Worm (Caenorhabditis elegans) whole organism, young adult: ENCODE measurements around the gene Y50E8A.5.

Source experiments
- B0035.1 ChIP-seq: sonication (generic microtip); optimal IDR thresholded peaks from 2 replicates; lab custom pipeline; 2016; ENCODE audit warnings: missing genetic modification characterization, mild to moderate bottlenecking, missing compliant biosample characterization, missing genotype, missing genetic modification reagents
- B0336.3 ChIP-seq: fragments of 200-800 bp; sonication (Bioruptor generic); IDR thresholded peaks from 2 replicates; pipeline ENCODE4 v1.3.6; 2022; ENCODE audit warnings: missing genetic modification characterization, missing compliant biosample characterization
- D2030.7 ChIP-seq: fragments of 200-800 bp; sonication (Bioruptor generic); IDR thresholded peaks from 2 replicates; pipeline ENCODE4 v1.3.6; 2022; ENCODE audit warnings: missing genetic modification reagents, missing genetic modification characterization, missing compliant biosample characterization
- F10E7.11 ChIP-seq: sonication (generic microtip); optimal IDR thresholded peaks from 2 replicates; lab custom pipeline; 2017; ENCODE audit warnings: mild to moderate bottlenecking, missing genetic modification characterization, moderate library complexity, missing compliant biosample characterization
- F39B2.1 ChIP-seq: fragments of 200-800 bp; sonication (Bioruptor generic); IDR thresholded peaks from 2 replicates; pipeline ENCODE4 v1.3.6; 2022; ENCODE audit warnings: missing genetic modification reagents, missing genetic modification characterization, missing compliant biosample characterization
- F57C9.4 ChIP-seq: sonication (generic microtip); optimal IDR thresholded peaks from 2 replicates; lab custom pipeline; 2017; ENCODE audit warnings: mild to moderate bottlenecking, missing genetic modification characterization, missing compliant biosample characterization
- K11D2.4 ChIP-seq: fragments of 200-800 bp; sonication (Bioruptor generic); IDR thresholded peaks from 2 replicates; pipeline ENCODE4 v1.3.6; 2022; ENCODE audit warnings: missing genetic modification reagents, missing genetic modification characterization, missing compliant biosample characterization
- T07F8.4 ChIP-seq: sonication (generic microtip); optimal IDR thresholded peaks from 2 replicates; lab custom pipeline; 2016; ENCODE audit warnings: mild to moderate bottlenecking, missing genetic modification characterization, moderate library complexity, missing compliant biosample characterization
- Y53F4B.3 ChIP-seq: fragments of 200-800 bp; sonication (Bioruptor generic); IDR thresholded peaks from 2 replicates; pipeline ENCODE4 v1.3.6; 2022; ENCODE audit warnings: missing genetic modification reagents, missing genetic modification characterization, missing compliant biosample characterization
- Y53G8AR.9 ChIP-seq: fragments of 200-800 bp; sonication (Bioruptor generic); conservative IDR thresholded peaks from 2 replicates; pipeline ENCODE4 v1.3.6; 2022; ENCODE audit warnings: missing genetic modification reagents, missing genetic modification characterization, missing compliant biosample characterization
- Y79H2A.3 ChIP-seq: fragments of 200-800 bp; sonication (Bioruptor generic); conservative IDR thresholded peaks from 2 replicates; pipeline ENCODE4 v1.3.6; 2022; ENCODE audit warnings: missing genetic modification reagents, missing genetic modification characterization, missing compliant biosample characterization
- ZK185.1 ChIP-seq: sonication (generic microtip); optimal IDR thresholded peaks from 2 replicates; lab custom pipeline; 2016; ENCODE audit warnings: mild to moderate bottlenecking, missing genetic modification characterization, missing compliant biosample characterization; ENCODE audit not compliant: poor library complexity, severe bottlenecking
- ama-1 ChIP-seq, 3 experiments: fragments of 150-350 bp in 1 of 3; sonication (generic microtip) in 2 of 3; optimal IDR thresholded peaks; 2 replicates each; lab custom pipeline; 2014 to 2018; ENCODE audit warnings: missing biosample characterization in 2 of 3, missing genetic modification characterization in 2 of 3, missing genetic modification reagents in 2 of 3
- aptf-2 ChIP-seq: fragments of 200-800 bp; sonication (Bioruptor generic); conservative IDR thresholded peaks from 2 replicates; pipeline ENCODE4 v1.3.6; 2022; ENCODE audit warnings: missing genetic modification reagents, missing genetic modification characterization, missing compliant biosample characterization
- atf-7 ChIP-seq: sonication (generic microtip); optimal IDR thresholded peaks from 2 replicates; lab custom pipeline; 2017; ENCODE audit warnings: mild to moderate bottlenecking, missing genetic modification characterization, missing compliant biosample characterization
- athp-1 ChIP-seq: sonication (generic microtip); optimal IDR thresholded peaks from 2 replicates; lab custom pipeline; 2017; ENCODE audit warnings: mild to moderate bottlenecking, missing genetic modification characterization, missing compliant biosample characterization
- bed-2 ChIP-seq: fragments of 200-800 bp; sonication (Bioruptor generic); IDR thresholded peaks from 2 replicates; pipeline ENCODE4 v1.3.6; 2022; ENCODE audit warnings: missing genetic modification reagents, missing genetic modification characterization, missing compliant biosample characterization
- cebp-1 ChIP-seq, 2 experiments: fragments of 200-800 bp in 1 of 2; sonication (Bioruptor generic) in 1 of 2; sonication (generic microtip) in 1 of 2; IDR thresholded peaks in 1 of 2; optimal IDR thresholded peaks in 1 of 2; 2 replicates each; pipeline versions ENCODE4 v1.3.6 to Lab custom; 2017 to 2022; ENCODE audit warnings: missing compliant biosample characterization in 2 of 2, missing genetic modification characterization in 2 of 2, mild to moderate bottlenecking in 1 of 2, missing genetic modification reagents in 1 of 2, moderate library complexity in 1 of 2
- ceh-100 ChIP-seq: fragments of 200-800 bp; sonication (Bioruptor generic); IDR thresholded peaks from 2 replicates; pipeline ENCODE4 v1.3.6; 2022; ENCODE audit warnings: missing genetic modification reagents, missing genetic modification characterization, missing compliant biosample characterization
- ceh-40 ChIP-seq: fragments of 200-800 bp; sonication (Bioruptor generic); IDR thresholded peaks from 2 replicates; pipeline ENCODE4 v1.3.6; 2022; ENCODE audit warnings: missing genetic modification characterization, missing compliant biosample characterization
- ceh-58 ChIP-seq: fragments of 200-800 bp; sonication (Bioruptor generic); IDR thresholded peaks from 2 replicates; pipeline ENCODE4 v1.3.6; 2022; ENCODE audit warnings: missing genetic modification characterization, missing compliant biosample characterization
- ceh-91 ChIP-seq: fragments of 200-800 bp; sonication (Bioruptor generic); IDR thresholded peaks from 2 replicates; pipeline ENCODE4 v1.3.6; 2022; ENCODE audit warnings: missing genetic modification reagents, missing genetic modification characterization, missing compliant biosample characterization
- dox-1 ChIP-seq: fragments of 200-800 bp; sonication (Bioruptor generic); IDR thresholded peaks from 2 replicates; pipeline ENCODE4 v1.3.6; 2022; ENCODE audit warnings: missing genetic modification reagents, missing genetic modification characterization, missing compliant biosample characterization
- dpff-1 ChIP-seq: sonication (generic microtip); optimal IDR thresholded peaks from 2 replicates; lab custom pipeline; 2017; ENCODE audit warnings: mild to moderate bottlenecking, missing genetic modification characterization, missing compliant biosample characterization
- hlh-26 ChIP-seq: fragments of 200-800 bp; sonication (Bioruptor generic); conservative IDR thresholded peaks from 2 replicates; pipeline ENCODE4 v1.3.6; 2022; ENCODE audit warnings: missing genetic modification reagents, missing genetic modification characterization, missing compliant biosample characterization
- hmg-1.2 ChIP-seq: fragments of 200-800 bp; sonication (Bioruptor generic); IDR thresholded peaks from 2 replicates; pipeline ENCODE4 v1.3.6; 2022; ENCODE audit warnings: missing genetic modification reagents, missing genetic modification characterization, missing compliant biosample characterization
- hmg-20 ChIP-seq: fragments of 200-800 bp; sonication (Bioruptor generic); IDR thresholded peaks from 2 replicates; pipeline ENCODE4 v1.3.6; 2022; ENCODE audit warnings: missing genetic modification reagents, missing genetic modification characterization, missing compliant biosample characterization
- hsf-1 ChIP-seq: fragments of 200-800 bp; sonication (Bioruptor generic); IDR thresholded peaks from 2 replicates; pipeline ENCODE4 v1.3.6; 2022; ENCODE audit warnings: missing genetic modification reagents, missing genetic modification characterization, missing compliant biosample characterization
- let-526 ChIP-seq: fragments of 200-800 bp; sonication (Bioruptor generic); IDR thresholded peaks from 2 replicates; pipeline ENCODE4 v1.3.6; 2022; ENCODE audit warnings: missing genetic modification reagents, missing genetic modification characterization, missing compliant biosample characterization
- let-607 ChIP-seq, 2 experiments: fragments of 200-800 bp in 1 of 2; sonication (Bioruptor generic) in 1 of 2; sonication (generic microtip) in 1 of 2; optimal IDR thresholded peaks; 2 replicates each; lab custom pipeline; 2016 to 2018; ENCODE audit warnings: mild to moderate bottlenecking in 2 of 2, missing compliant biosample characterization in 2 of 2, missing genetic modification characterization in 2 of 2, moderate library complexity in 2 of 2, missing genotype in 1 of 2
- lsy-27 ChIP-seq: sonication (generic microtip); optimal IDR thresholded peaks from 2 replicates; lab custom pipeline; 2017; ENCODE audit warnings: missing genetic modification characterization, mild to moderate bottlenecking, missing compliant biosample characterization, antibody characterized with exemption, missing genotype, borderline replicate concordance; ENCODE audit not compliant: insufficient read depth
- madf-6 ChIP-seq: fragments of 200-800 bp; sonication (Bioruptor generic); IDR thresholded peaks from 2 replicates; pipeline ENCODE4 v1.3.6; 2022; ENCODE audit warnings: missing genetic modification reagents, missing genetic modification characterization, missing compliant biosample characterization
- mcd-1 ChIP-seq: fragments of 200-800 bp; sonication (Bioruptor generic); IDR thresholded peaks from 2 replicates; pipeline ENCODE4 v1.3.6; 2022; ENCODE audit warnings: missing genetic modification reagents, missing genetic modification characterization, missing compliant biosample characterization
- nfya-1 ChIP-seq: sonication (generic microtip); optimal IDR thresholded peaks from 2 replicates; lab custom pipeline; 2017; ENCODE audit warnings: antibody characterized with exemption, missing compliant biosample characterization, missing genetic modification characterization, borderline replicate concordance; ENCODE audit not compliant: insufficient read depth
- nfyb-1 ChIP-seq: fragments of 200-800 bp; sonication (Bioruptor generic); IDR thresholded peaks from 2 replicates; pipeline ENCODE4 v1.3.6; 2022; ENCODE audit warnings: missing genetic modification reagents, missing genetic modification characterization, missing compliant biosample characterization
- nhr-120 ChIP-seq: fragments of 200-800 bp; sonication (Bioruptor generic); IDR thresholded peaks from 2 replicates; pipeline ENCODE4 v1.3.6; 2022; ENCODE audit warnings: missing genetic modification characterization, missing compliant biosample characterization
- pha-4 ChIP-seq: fragments of 150-350 bp; sonication (generic microtip); optimal IDR thresholded peaks from 2 replicates; lab custom pipeline; 2014; ENCODE audit warnings: missing biosample characterization, missing genetic modification reagents, missing genetic modification characterization
- rpc-1 ChIP-seq, 2 experiments: fragments of 150-350 bp in 1 of 2; sonication (generic microtip) in 1 of 2; optimal IDR thresholded peaks; 2 replicates each; lab custom pipeline; 2014 to 2018; ENCODE audit warnings: missing biosample characterization in 1 of 2, missing genetic modification characterization in 1 of 2, missing genetic modification reagents in 1 of 2, missing genotype in 1 of 2
- snpc-3.4 ChIP-seq: sonication (generic microtip); optimal IDR thresholded peaks from 2 replicates; lab custom pipeline; 2017; ENCODE audit warnings: missing genetic modification characterization, mild to moderate bottlenecking, missing compliant biosample characterization, antibody characterized with exemption, moderate library complexity, missing genotype, missing genetic modification reagents
- unc-130 ChIP-seq: sonication (generic microtip); optimal IDR thresholded peaks from 2 replicates; lab custom pipeline; 2016; ENCODE audit warnings: missing genetic modification reagents, missing genetic modification characterization, missing compliant biosample characterization
- zim-3 ChIP-seq: sonication (generic microtip); optimal IDR thresholded peaks from 2 replicates; lab custom pipeline; 2017; ENCODE audit warnings: mild to moderate bottlenecking, missing genetic modification characterization, moderate library complexity, missing compliant biosample characterization
- ztf-22 ChIP-seq: fragments of 200-800 bp; sonication (Bioruptor generic); optimal IDR thresholded peaks from 2 replicates; lab custom pipeline; 2018; ENCODE audit warnings: mild to moderate bottlenecking, missing genetic modification characterization, moderate library complexity, missing compliant biosample characterization
- ztf-28 ChIP-seq: fragments of 200-800 bp; sonication (Bioruptor generic); IDR thresholded peaks from 2 replicates; pipeline ENCODE4 v1.3.6; 2022; ENCODE audit warnings: missing genetic modification reagents, missing genetic modification characterization, missing compliant biosample characterization

The Y50E8A.5 gene

DNA sequence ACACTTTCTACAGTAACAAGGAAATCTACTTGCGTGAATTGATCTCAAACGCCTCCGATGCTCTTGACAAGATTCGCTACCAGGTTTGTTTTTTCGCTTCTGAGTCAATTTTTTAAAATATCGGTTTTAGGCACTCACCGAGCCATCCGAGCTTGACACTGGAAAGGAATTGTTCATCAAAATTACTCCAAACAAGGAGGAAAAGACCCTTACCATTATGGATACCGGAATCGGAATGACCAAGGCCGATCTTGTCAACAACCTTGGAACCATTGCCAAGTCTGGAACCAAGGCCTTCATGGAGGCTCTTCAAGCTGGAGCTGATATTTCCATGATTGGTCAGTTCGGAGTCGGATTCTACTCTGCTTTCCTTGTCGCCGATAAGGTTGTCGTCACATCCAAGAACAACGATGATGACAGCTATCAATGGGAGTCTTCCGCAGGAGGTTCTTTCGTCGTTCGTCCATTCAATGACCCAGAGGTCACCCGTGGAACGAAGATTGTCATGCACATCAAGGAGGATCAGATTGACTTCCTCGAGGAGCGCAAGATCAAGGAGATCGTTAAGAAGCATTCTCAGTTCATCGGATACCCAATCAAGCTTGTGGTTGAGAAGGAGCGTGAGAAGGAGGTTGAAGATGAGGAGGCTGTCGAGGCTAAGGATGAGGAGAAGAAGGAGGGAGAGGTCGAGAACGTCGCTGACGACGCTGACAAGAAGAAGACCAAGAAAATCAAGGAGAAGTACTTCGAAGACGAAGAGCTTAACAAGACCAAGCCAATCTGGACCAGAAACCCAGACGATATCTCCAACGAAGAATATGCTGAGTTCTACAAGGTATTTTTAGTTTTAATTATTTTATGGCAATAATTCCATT is 50.3 kb downstream of the Y50E8A.5 start (continued):
- TF ChIP-seq bed-2 = no peak
- TF ChIP-seq pha-4 (tag; lab: Kevin White, UChicago) = no peak
- TF ChIP-seq rpc-1 (optimal IDR thresholded peaks at IDR 0.05; lab: Kevin White, UChicago) = no peak
- TF ChIP-seq rpc-1 (tag; optimal IDR thresholded peaks at IDR 0.05; lab: Kevin White, UChicago) = no peak
- TF ChIP-seq nfya-1 = no peak
- no peak for TF ChIP-seq let-526 (GFP tag; lab: Robert Waterston, UW)
- TF ChIP-seq ama-1 (optimal IDR thresholded peaks at IDR 0.05; lab: Kevin White, UChicago) = peak; percentile 76
- TF ChIP-seq ama-1 (GFP tag; optimal IDR thresholded peaks at IDR 0.05; lab: Kevin White, UChicago) = no peak
- no peak for TF ChIP-seq ceh-40 (GFP tag; lab: Robert Waterston, UW)
- TF ChIP-seq ztf-28 = no peak
- TF ChIP-seq ztf-22 = no peak
- no peak for TF ChIP-seq nfyb-1 (GFP tag; lab: Robert Waterston, UW)
- TF ChIP-seq B0336.3 = peak; percentile 13
- TF ChIP-seq D2030.7 (GFP tag; lab: Robert Waterston, UW) = no peak
- TF ChIP-seq ceh-100 (GFP tag; lab: Robert Waterston, UW) = no peak
- TF ChIP-seq dox-1 (GFP tag; lab: Robert Waterston, UW) = peak; percentile 67
- TF ChIP-seq nhr-120 (GFP tag; lab: Robert Waterston, UW) = no peak
- TF ChIP-seq snpc-3.4 = no peak
- TF ChIP-seq atf-7 (tag; lab: Kevin White, UChicago) = no peak
- no peak for TF ChIP-seq K11D2.4 (GFP tag; lab: Robert Waterston, UW)
- TF ChIP-seq madf-6 (GFP tag; lab: Robert Waterston, UW) = peak; percentile 19; the same call in 1 of the 2 replicates
- no peak for TF ChIP-seq hmg-1.2 (GFP tag; lab: Robert Waterston, UW)
- no peak for TF ChIP-seq Y53F4B.3 (GFP tag; lab: Robert Waterston, UW)
- no peak for TF ChIP-seq zim-3 (tag; lab: Kevin White, UChicago)
- TF ChIP-seq Y79H2A.3 (GFP tag; lab: Robert Waterston, UW) = no peak
- no peak for TF ChIP-seq athp-1 (tag; lab: Kevin White, UChicago)
- peak; percentile 48; the same call in 1 of the 2 replicates for TF ChIP-seq hsf-1 (GFP tag; lab: Robert Waterston, UW)
- TF ChIP-seq unc-130 (GFP tag; lab: Kevin White, UChicago) = no peak
- no peak for TF ChIP-seq F57C9.4 (tag; lab: Kevin White, UChicago)
- 0 out of 2 replicates have a peak, but pooled peaks have one; percentile 2 for TF ChIP-seq F39B2.1 (GFP tag; lab: Robert Waterston, UW)
- TF ChIP-seq ceh-58 (GFP tag; lab: Robert Waterston, UW) = no peak
- TF ChIP-seq let-607 (tag; optimal IDR thresholded peaks at IDR 0.05; lab: Kevin White, UChicago) = no peak

DNA sequence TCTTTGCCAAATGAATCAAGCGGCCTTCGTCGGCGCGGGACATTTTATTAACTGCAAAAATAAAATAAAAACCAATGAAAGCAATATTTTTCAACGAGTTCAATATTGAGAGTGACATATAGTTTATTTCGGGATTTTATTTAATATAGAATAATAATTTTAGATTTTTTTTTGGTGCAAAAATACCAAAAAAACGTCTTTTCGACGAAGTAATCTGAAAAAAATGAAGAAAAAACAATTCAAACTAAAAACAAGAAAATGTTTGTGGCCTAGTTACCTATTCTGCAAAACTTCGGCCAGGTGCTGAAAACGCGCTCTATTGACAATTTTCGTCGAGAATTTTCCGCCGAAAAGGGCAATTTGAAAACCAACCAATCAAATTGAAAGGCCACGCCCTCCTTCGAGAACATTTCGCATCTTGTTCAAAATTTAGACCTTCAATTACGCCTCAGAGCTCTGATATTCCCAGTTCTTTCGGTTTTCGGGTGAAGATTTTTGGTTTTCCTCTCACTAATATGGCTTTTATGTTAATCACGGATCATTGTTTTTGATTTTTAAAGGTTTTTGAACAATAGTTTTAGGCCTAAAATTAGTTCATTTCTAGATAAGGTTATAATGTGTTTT is 51.2 kb downstream of the Y50E8A.5 start, which contains the start of gene C47E8.4:
Gene C47E8.4, minus strand, starts transcription at position 51 of the 624 bp plus-strand sequence.
- TF ChIP-seq Y53G8AR.9 (GFP tag; lab: Robert Waterston, UW) (peak; percentile 95), nfya-1 (no peak), ceh-40 (GFP tag; lab: Robert Waterston, UW) (no peak), aptf-2 (GFP tag; lab: Robert Waterston, UW) (peak; percentile 68), T07F8.4 (tag; lab: Kevin White, UChicago) (peak; percentile 44), ZK185.1 (tag; lab: Kevin White, UChicago) (peak; percentile 97), lsy-27 (no peak), cebp-1 (GFP tag; IDR thresholded peaks at IDR 0.05; lab: Robert Waterston, UW) (peak; percentile 60; the same call in 1 of the 2 replicates), cebp-1 (tag; optimal IDR thresholded peaks at IDR 0.05; lab: Kevin White, UChicago) (peak; percentile 92), B0035.1 (peak; percentile 89), F10E7.11 (tag; lab: Kevin White, UChicago) (peak; percentile 64), dpff-1 (tag; lab: Kevin White, UChicago) (peak; percentile 46), ceh-91 (GFP tag; lab: Robert Waterston, UW) (peak; percentile 93), nhr-120 (GFP tag; lab: Robert Waterston, UW) (0 out of 2 replicates have a peak, but pooled peaks have one; percentile 79), zim-3 (tag; lab: Kevin White, UChicago) (peak; percentile 76), mcd-1 (GFP tag; lab: Robert Waterston, UW) (peak; percentile 100), hmg-20 (peak; percentile 91), hlh-26 (GFP tag; lab: Robert Waterston, UW) (no peak)
